Fruit fly (Drosophila melanogaster): ENCODE results near the gene CG9698.

dm6 chr3R:30518274-30518873 is 3.8 kb downstream of the CG9698 start:
- TF ChIP-seq CG8159 (tag; optimal IDR thresholded peaks at IDR 0.05) (no peak), Pif1A (GFP tag; optimal IDR thresholded peaks at IDR 0.05) (no peak), Ets98B (GFP tag; IDR thresholded peaks at IDR 0.05) (no peak), EcR (GFP tag; optimal IDR thresholded peaks at IDR 0.05) (no peak), CG13204 (GFP tag; optimal IDR thresholded peaks at IDR 0.05) (no peak), rn (GFP tag; IDR thresholded peaks at IDR 0.05) (no peak), CG10348 (GFP tag; IDR thresholded peaks at IDR 0.05) (no peak), CG17806 (tag; optimal IDR thresholded peaks at IDR 0.05) (no peak), CG32121 (GFP tag; IDR thresholded peaks at IDR 0.05) (no peak), fd96Ca (GFP tag; IDR thresholded peaks at IDR 0.05) (no peak), CG12605 (GFP tag; IDR thresholded peaks at IDR 0.05) (no peak), Pif1B (GFP tag; optimal IDR thresholded peaks at IDR 0.05) (no peak), CG9948 (tag; optimal IDR thresholded peaks at IDR 0.05) (no peak)

Measured in whole organism, pupa.